Fruit fly (Drosophila melanogaster): Measurements from ENCODE around the gene Gdi.

dm6 chr2L:9490788-9491187 lies 3.9 kb downstream of the Gdi start:
- TF ChIP-seq h (optimal IDR thresholded peaks at IDR 0.05) = no peak
- TF ChIP-seq Myc (optimal IDR thresholded peaks at IDR 0.05) = no peak
- no peak for TF ChIP-seq insv (optimal IDR thresholded peaks at IDR 0.05)
- TF ChIP-seq psq (optimal IDR thresholded peaks at IDR 0.05) = no peak
- no peak for TF ChIP-seq ttk (optimal IDR thresholded peaks at IDR 0.05)
- TF ChIP-seq Sin3A (optimal IDR thresholded peaks at IDR 0.05) = no peak
